Fruit fly (Drosophila melanogaster) whole organism, pupa: ENCODE results near the gene Notum.

Experiments used
- CG10348 ChIP-seq: fragments of 200-800 bp; sonication (Bioruptor generic); IDR thresholded peaks from 2 replicates; pipeline ENCODE4 v1.3.6; 2022; ENCODE audit warnings: missing biosample characterization, missing genetic modification characterization
- CG12605 ChIP-seq: fragments of 200-800 bp; sonication (Bioruptor generic); IDR thresholded peaks from 2 replicates; pipeline ENCODE4 v1.3.6; 2022; ENCODE audit warnings: missing biosample characterization, missing genetic modification characterization
- CG13204 ChIP-seq: fragments of 200-800 bp; sonication (Bioruptor generic); optimal IDR thresholded peaks from 2 replicates; lab custom pipeline; 2018; ENCODE audit warnings: missing biosample characterization, mild to moderate bottlenecking, missing genetic modification characterization, moderate library complexity
- CG14655 ChIP-seq: fragments of 200-800 bp; sonication (Bioruptor generic); optimal IDR thresholded peaks from 3 replicates; lab custom pipeline; 2017; ENCODE audit warnings: mild to moderate bottlenecking, missing biosample characterization, missing genetic modification reagents, missing genetic modification characterization
- CG15710 ChIP-seq: fragments of 200-800 bp; sonication (Bioruptor generic); optimal IDR thresholded peaks from 2 replicates; lab custom pipeline; 2018; ENCODE audit warnings: missing biosample characterization, mild to moderate bottlenecking, missing genetic modification characterization, moderate library complexity
- CG17806 ChIP-seq: fragments of 200-800 bp; sonication (Bioruptor generic); optimal IDR thresholded peaks from 2 replicates; lab custom pipeline; 2018; ENCODE audit warnings: missing biosample characterization, mild to moderate bottlenecking, missing genetic modification characterization, moderate library complexity
- CG32121 ChIP-seq: fragments of 200-800 bp; sonication (Bioruptor generic); IDR thresholded peaks from 2 replicates; pipeline ENCODE4 v1.3.6; 2022; ENCODE audit warnings: missing biosample characterization, missing genetic modification characterization
- CG34367 ChIP-seq: fragments of 200-800 bp; sonication (Bioruptor generic); optimal IDR thresholded peaks from 2 replicates; lab custom pipeline; 2018; ENCODE audit warnings: missing biosample characterization, mild to moderate bottlenecking, missing genetic modification characterization
- CG4496 ChIP-seq: fragments of 200-800 bp; sonication (Bioruptor generic); IDR thresholded peaks from 3 replicates; pipeline ENCODE4 v1.3.6; 2022; ENCODE audit warnings: missing biosample characterization, missing genetic modification characterization
- CG8159 ChIP-seq: fragments of 200-800 bp; sonication (Bioruptor generic); optimal IDR thresholded peaks from 3 replicates; lab custom pipeline; 2018; ENCODE audit warnings: missing biosample characterization, mild to moderate bottlenecking, missing genetic modification characterization, moderate library complexity
- CG8301 ChIP-seq: fragments of 200-800 bp; sonication (Bioruptor generic); optimal IDR thresholded peaks from 2 replicates; lab custom pipeline; 2018; ENCODE audit warnings: missing biosample characterization, mild to moderate bottlenecking, missing genetic modification characterization
- CG9948 ChIP-seq: fragments of 200-800 bp; sonication (Bioruptor generic); optimal IDR thresholded peaks from 2 replicates; lab custom pipeline; 2018; ENCODE audit warnings: missing biosample characterization, mild to moderate bottlenecking, missing genetic modification characterization, moderate library complexity
- D1 ChIP-seq: fragments of 200-800 bp; sonication (Bioruptor generic); optimal IDR thresholded peaks from 2 replicates; lab custom pipeline; 2018; ENCODE audit warnings: missing biosample characterization, mild to moderate bottlenecking, missing genetic modification characterization, moderate library complexity
- EcR ChIP-seq: fragments of 200-800 bp; sonication (Bioruptor generic); optimal IDR thresholded peaks from 3 replicates; lab custom pipeline; 2019; ENCODE audit warnings: missing biosample characterization, missing genetic modification characterization, mild to moderate bottlenecking, moderate library complexity, missing genetic modification reagents
- Ets98B ChIP-seq: fragments of 200-800 bp; sonication (Bioruptor generic); IDR thresholded peaks from 2 replicates; pipeline ENCODE4 v1.3.6; 2022; ENCODE audit warnings: missing biosample characterization, missing genetic modification characterization
- Pif1A ChIP-seq: fragments of 200-800 bp; sonication (Bioruptor generic); optimal IDR thresholded peaks from 3 replicates; lab custom pipeline; 2016; ENCODE audit warnings: missing biosample characterization, missing genetic modification characterization
- Pif1B ChIP-seq: fragments of 200-800 bp; sonication (Bioruptor generic); optimal IDR thresholded peaks from 3 replicates; lab custom pipeline; 2016; ENCODE audit warnings: missing biosample characterization, missing genetic modification characterization
- Snoo ChIP-seq: fragments of 200-800 bp; sonication (Bioruptor generic); optimal IDR thresholded peaks from 3 replicates; lab custom pipeline; 2017; ENCODE audit warnings: missing biosample characterization, mild to moderate bottlenecking, missing genetic modification characterization, inconsistent platforms
- fd96Ca ChIP-seq: fragments of 200-800 bp; sonication (Bioruptor generic); IDR thresholded peaks from 3 replicates; pipeline ENCODE4 v1.3.6; 2022; ENCODE audit warnings: missing biosample characterization, missing genetic modification characterization
- gl ChIP-seq: fragments of 200-800 bp; sonication (Bioruptor generic); optimal IDR thresholded peaks from 2 replicates; lab custom pipeline; 2018; ENCODE audit warnings: missing biosample characterization, mild to moderate bottlenecking, missing genetic modification characterization
- rn ChIP-seq: fragments of 200-800 bp; sonication (Bioruptor generic); IDR thresholded peaks from 2 replicates; pipeline ENCODE4 v1.3.6; 2022; ENCODE audit warnings: missing biosample characterization, missing genetic modification characterization

Gene Notum

dm6 chr3L:15981403-15981802 lies 41.9 kb upstream of the Notum start:
- no peak for TF ChIP-seq D1 (tag; lab: Kevin White, UChicago)
- no peak for TF ChIP-seq CG32121
- no peak for TF ChIP-seq Snoo
- TF ChIP-seq CG34367, result no peak
- no peak for TF ChIP-seq CG12605 (GFP tag; lab: Robert Waterston, UW)
- TF ChIP-seq CG8301, result no peak
- no peak for TF ChIP-seq rn (GFP tag; lab: Robert Waterston, UW)
- no peak for TF ChIP-seq Ets98B (GFP tag; lab: Robert Waterston, UW)
- no peak for TF ChIP-seq CG17806 (tag; lab: Kevin White, UChicago)
- no peak for TF ChIP-seq CG13204

- TF ChIP-seq EcR (GFP tag; lab: Kevin White, UChicago), result no peak
- TF ChIP-seq CG8159 (tag; lab: Kevin White, UChicago), result no peak
- TF ChIP-seq CG12605 (GFP tag; lab: Robert Waterston, UW), result no peak
- TF ChIP-seq CG17806 (tag; lab: Kevin White, UChicago), result no peak
- no peak for TF ChIP-seq D1 (tag; lab: Kevin White, UChicago)
- TF ChIP-seq CG4496 (GFP tag; lab: Robert Waterston, UW), result no peak
Observed at dm6 chr3L:15982148-15982547, 41.1 kb upstream of the Notum start.

- TF ChIP-seq Snoo, result peak; percentile 99
- peak; percentile 99 for TF ChIP-seq rn (GFP tag; lab: Robert Waterston, UW)
- TF ChIP-seq CG32121, result peak; percentile 99
- TF ChIP-seq CG34367, result peak; percentile 96
- TF ChIP-seq CG4496 (GFP tag; lab: Robert Waterston, UW), result peak; percentile 99
- TF ChIP-seq CG10348 (GFP tag; lab: Robert Waterston, UW), result peak; percentile 96
- TF ChIP-seq CG14655 (GFP tag; lab: Kevin White, UChicago), result peak; percentile 99
- peak; percentile 96 for TF ChIP-seq Pif1B (GFP tag; lab: Kevin White, UChicago)
- peak; percentile 65 for TF ChIP-seq EcR (GFP tag; lab: Kevin White, UChicago)
- peak; percentile 99 for TF ChIP-seq Ets98B (GFP tag; lab: Robert Waterston, UW)
- TF ChIP-seq gl (tag; lab: Kevin White, UChicago), result peak; percentile 92
- TF ChIP-seq CG12605 (GFP tag; lab: Robert Waterston, UW), result peak; percentile 98
- no peak for TF ChIP-seq D1 (tag; lab: Kevin White, UChicago)
- peak; percentile 99 for TF ChIP-seq CG15710 (tag; lab: Kevin White, UChicago)
- peak; percentile 99 for TF ChIP-seq fd96Ca (GFP tag; lab: Robert Waterston, UW)
- peak; percentile 98 for TF ChIP-seq CG9948 (tag; lab: Kevin White, UChicago)
- TF ChIP-seq CG8301, result peak; percentile 96
- TF ChIP-seq CG8159 (tag; lab: Kevin White, UChicago), result peak; percentile 98
- peak; percentile 99 for TF ChIP-seq CG17806 (tag; lab: Kevin White, UChicago)
- no peak for TF ChIP-seq Pif1A
- TF ChIP-seq CG13204, result peak; percentile 91
Observed at dm6 chr3L:15982783-15983432, 40.4 kb upstream of the Notum start, which contains the start of the genes brm and Arl1. Gene brm (minus strand): TSS chr3L:15982869. Gene Arl1 (plus strand): TSS chr3L:15983135.

dm6 chr3L:15987635-15988034 lies 35.6 kb upstream of the Notum start, which contains the start of gene PolD1:
Gene PolD1 (minus strand): TSS chr3L:15987815.
- TF ChIP-seq CG15710 (tag; lab: Kevin White, UChicago) (no peak), CG8301 (no peak), CG34367 (no peak), CG14655 (GFP tag; lab: Kevin White, UChicago) (no peak), D1 (tag; lab: Kevin White, UChicago) (no peak), Pif1B (GFP tag; lab: Kevin White, UChicago) (no peak), rn (GFP tag; lab: Robert Waterston, UW) (no peak), CG17806 (tag; lab: Kevin White, UChicago) (no peak)

- TF ChIP-seq gl (tag; lab: Kevin White, UChicago), result peak; percentile 2
- peak; percentile 7; the same call in 1 of the 2 replicates for TF ChIP-seq Ets98B (GFP tag; lab: Robert Waterston, UW)
- peak; percentile 28 for TF ChIP-seq Snoo
- TF ChIP-seq EcR (GFP tag; lab: Kevin White, UChicago), result no peak
Observed at dm6 chr3L:15988039-15988546, 35.2 kb upstream of the Notum start, which contains the start of gene Hip14. Gene Hip14 (plus strand): TSS chr3L:15988236.

- TF ChIP-seq EcR (GFP tag; lab: Kevin White, UChicago), result no peak
- TF ChIP-seq CG12605 (GFP tag; lab: Robert Waterston, UW), result no peak
- TF ChIP-seq CG34367, result no peak
- no peak for TF ChIP-seq Pif1B (GFP tag; lab: Kevin White, UChicago)
- no peak for TF ChIP-seq CG17806 (tag; lab: Kevin White, UChicago)
- TF ChIP-seq rn (GFP tag; lab: Robert Waterston, UW), result no peak
- TF ChIP-seq CG4496 (GFP tag; lab: Robert Waterston, UW), result no peak
- no peak for TF ChIP-seq Ets98B (GFP tag; lab: Robert Waterston, UW)
- no peak for TF ChIP-seq fd96Ca (GFP tag; lab: Robert Waterston, UW)
- TF ChIP-seq CG15710 (tag; lab: Kevin White, UChicago), result no peak
- TF ChIP-seq D1 (tag; lab: Kevin White, UChicago), result no peak
- no peak for TF ChIP-seq CG8159 (tag; lab: Kevin White, UChicago)
- TF ChIP-seq CG9948 (tag; lab: Kevin White, UChicago), result no peak
- no peak for TF ChIP-seq CG10348 (GFP tag; lab: Robert Waterston, UW)
- TF ChIP-seq Pif1A, result no peak
- TF ChIP-seq Snoo, result no peak
- no peak for TF ChIP-seq CG14655 (GFP tag; lab: Kevin White, UChicago)
Observed at dm6 chr3L:15996019-15996418, 27.3 kb upstream of the Notum start.
